Worm (Caenorhabditis elegans) whole organism, L4 larva: ENCODE results near the gene F32F2.4.
"Not testable (repeated sequence)": the region's sequence is repeated elsewhere in the genome, so short reads cannot be mapped to it uniquely, and the experiment has no call there.

Experiments used
- D1046.2 ChIP-seq: fragments of 200-800 bp; sonication (Bioruptor generic); IDR thresholded peaks from 2 replicates; pipeline ENCODE4 v1.3.6; 2022; ENCODE audit warnings: missing genetic modification characterization, missing compliant biosample characterization
- F26F4.8 ChIP-seq: fragments of 200-800 bp; sonication (Bioruptor generic); conservative IDR thresholded peaks from 2 replicates; pipeline ENCODE4 v1.3.6; 2022; ENCODE audit warnings: missing genetic modification characterization, missing compliant biosample characterization
- F44E2.7 ChIP-seq: fragments of 200-800 bp; sonication (Bioruptor generic); IDR thresholded peaks from 2 replicates; pipeline ENCODE4 v2.1.2; 2022; ENCODE audit warnings: missing genetic modification characterization, missing compliant biosample characterization
- ZK546.5 ChIP-seq, 2 experiments: sonication (generic microtip); optimal IDR thresholded peaks; 2 replicates each; lab custom pipeline; 2017; ENCODE audit warnings: missing biosample characterization in 2 of 2, missing genetic modification characterization in 2 of 2
- aha-1 ChIP-seq: fragments of 150-350 bp; peaks from one replicate; lab custom pipeline; 2014; ENCODE audit warnings: missing biosample characterization, missing genetic modification characterization
- aly-2 ChIP-seq: sonication (generic microtip); optimal IDR thresholded peaks from 2 replicates; lab custom pipeline; 2018; ENCODE audit warnings: missing biosample characterization, missing genetic modification characterization
- ceh-44 ChIP-seq: fragments of 200-800 bp; sonication (Bioruptor generic); IDR thresholded peaks from 2 replicates; pipeline ENCODE4 v1.3.6; 2022; ENCODE audit warnings: missing genetic modification reagents, missing genetic modification characterization, missing compliant biosample characterization
- ceh-62 ChIP-seq: sonication (generic microtip); optimal IDR thresholded peaks from 2 replicates; lab custom pipeline; 2017; ENCODE audit warnings: missing biosample characterization, missing genetic modification characterization
- ctbp-1 ChIP-seq: fragments of 200-800 bp; sonication (Bioruptor generic); IDR thresholded peaks from 2 replicates; pipeline ENCODE4 v1.3.6; 2022; ENCODE audit warnings: missing genetic modification reagents, missing genetic modification characterization, missing compliant biosample characterization
- dmd-6 ChIP-seq: fragments of 200-800 bp; sonication (Bioruptor generic); IDR thresholded peaks from 2 replicates; pipeline ENCODE4 v1.3.6; 2022; ENCODE audit warnings: missing genetic modification reagents, missing genetic modification characterization, missing compliant biosample characterization
- dmd-8 ChIP-seq: fragments of 200-800 bp; sonication (Bioruptor generic); IDR thresholded peaks from 2 replicates; pipeline ENCODE4 v1.3.6; 2022; ENCODE audit warnings: missing genetic modification characterization, missing compliant biosample characterization
- dve-1 ChIP-seq: sonication (generic microtip); optimal IDR thresholded peaks from 2 replicates; lab custom pipeline; 2017; ENCODE audit warnings: antibody characterized with exemption, mild to moderate bottlenecking, missing genetic modification characterization, missing compliant biosample characterization; ENCODE audit not compliant: insufficient read depth
- fos-1 ChIP-seq: fragments of 150-350 bp; optimal IDR thresholded peaks from 2 replicates; lab custom pipeline; 2014; ENCODE audit warnings: missing biosample characterization, missing genetic modification characterization
- hmg-1.1 ChIP-seq: fragments of 200-800 bp; sonication (Bioruptor generic); IDR thresholded peaks from 2 replicates; pipeline ENCODE4 v1.3.6; 2022; ENCODE audit warnings: missing genetic modification reagents, missing genetic modification characterization, missing compliant biosample characterization
- lim-7 ChIP-seq: fragments of 200-800 bp; sonication (Bioruptor generic); IDR thresholded peaks from 2 replicates; pipeline ENCODE4 v1.3.6; 2022; ENCODE audit warnings: missing genetic modification characterization, missing compliant biosample characterization
- lin-13 ChIP-seq: fragments of 150-350 bp; optimal IDR thresholded peaks from 2 replicates; lab custom pipeline; 2014; ENCODE audit warnings: missing biosample characterization, missing genetic modification reagents, missing genetic modification characterization
- madf-5 ChIP-seq, 2 experiments: fragments of 200-800 bp; sonication (Bioruptor generic); IDR thresholded peaks; 2 replicates each; pipeline ENCODE4 v1.3.6; 2022; ENCODE audit warnings: missing compliant biosample characterization in 2 of 2, missing genetic modification characterization in 2 of 2
- madf-9 ChIP-seq: fragments of 200-800 bp; sonication (Bioruptor generic); conservative IDR thresholded peaks from 2 replicates; pipeline ENCODE4 v1.3.6; 2022; ENCODE audit warnings: missing genetic modification reagents, missing genetic modification characterization, missing compliant biosample characterization
- nhr-11 ChIP-seq: fragments of 150-350 bp; optimal IDR thresholded peaks from 2 replicates; lab custom pipeline; 2014; ENCODE audit warnings: missing biosample characterization, missing genetic modification characterization
- nhr-41 ChIP-seq: fragments of 200-800 bp; sonication (Bioruptor generic); IDR thresholded peaks from 2 replicates; pipeline ENCODE4 v1.3.6; 2022; ENCODE audit warnings: missing genetic modification reagents, missing genetic modification characterization, missing compliant biosample characterization
- nhr-42 ChIP-seq: fragments of 200-800 bp; sonication (Bioruptor generic); IDR thresholded peaks from 2 replicates; pipeline ENCODE4 v1.3.6; 2022; ENCODE audit warnings: missing genetic modification characterization, missing compliant biosample characterization
- nhr-48 ChIP-seq: sonication (generic microtip); optimal IDR thresholded peaks from 2 replicates; lab custom pipeline; 2016; ENCODE audit warnings: mild to moderate bottlenecking, missing genetic modification characterization, missing compliant biosample characterization
- nhr-76 ChIP-seq: fragments of 150-350 bp; optimal IDR thresholded peaks from 2 replicates; lab custom pipeline; 2014; ENCODE audit warnings: missing biosample characterization, missing genetic modification characterization
- pha-4 ChIP-seq, 2 experiments: fragments of 150-350 bp in 1 of 2; fragments of 200-800 bp in 1 of 2; sonication (Bioruptor generic) in 1 of 2; IDR thresholded peaks in 1 of 2; optimal IDR thresholded peaks in 1 of 2; 2 replicates each; pipeline versions ENCODE4 v1.3.6 to Lab custom; 2014 to 2022; ENCODE audit warnings: missing genetic modification characterization in 2 of 2, missing genetic modification reagents in 2 of 2, missing biosample characterization in 1 of 2, missing compliant biosample characterization in 1 of 2
- php-3 ChIP-seq: fragments of 200-800 bp; sonication (Bioruptor generic); IDR thresholded peaks from 2 replicates; pipeline ENCODE4 v1.3.6; 2022; ENCODE audit warnings: missing genetic modification reagents, missing genetic modification characterization, missing compliant biosample characterization
- saeg-2 ChIP-seq: fragments of 200-800 bp; sonication (Bioruptor generic); IDR thresholded peaks from 2 replicates; pipeline ENCODE4 v1.3.6; 2022; ENCODE audit warnings: missing genetic modification reagents, missing genetic modification characterization, missing compliant biosample characterization
- skn-1 ChIP-seq: fragments of 150-350 bp; optimal IDR thresholded peaks from 2 replicates; lab custom pipeline; 2014; ENCODE audit warnings: missing biosample characterization, missing genetic modification characterization
- snpc-1.2 ChIP-seq: fragments of 200-800 bp; sonication (Bioruptor generic); IDR thresholded peaks from 2 replicates; pipeline ENCODE4 v1.3.6; 2022; ENCODE audit warnings: missing genetic modification reagents, missing genetic modification characterization, missing compliant biosample characterization
- spr-3 ChIP-seq: fragments of 200-800 bp; sonication (Bioruptor generic); optimal IDR thresholded peaks from 2 replicates; lab custom pipeline; 2018; ENCODE audit warnings: mild to moderate bottlenecking, missing genetic modification characterization, missing compliant biosample characterization
- tra-1 ChIP-seq: fragments of 200-800 bp; sonication (Bioruptor generic); IDR thresholded peaks from 2 replicates; pipeline ENCODE4 v1.3.6; 2022; ENCODE audit warnings: missing genetic modification reagents, missing genetic modification characterization, missing compliant biosample characterization
- unc-39 ChIP-seq: sonication (generic microtip); optimal IDR thresholded peaks from 2 replicates; lab custom pipeline; 2017; ENCODE audit warnings: missing biosample characterization, missing genetic modification characterization
- unc-62 ChIP-seq, 3 experiments: fragments of 150-350 bp in 1 of 3; sonication (generic microtip); optimal IDR thresholded peaks in 2 of 3; peaks in 1 of 3; 1 replicate in 1 of 3; 2 replicates in 2 of 3; lab custom pipeline; 2014 to 2017; ENCODE audit warnings: missing biosample characterization in 3 of 3, missing genetic modification characterization in 3 of 3, missing genetic modification reagents in 3 of 3, missing genotype in 1 of 3
- vab-7 ChIP-seq: fragments of 200-800 bp; sonication (Bioruptor generic); IDR thresholded peaks from 2 replicates; pipeline ENCODE4 v1.3.6; 2022; ENCODE audit warnings: missing genetic modification reagents, missing genetic modification characterization, missing compliant biosample characterization
- zfp-3 ChIP-seq: fragments of 200-800 bp; sonication (Bioruptor generic); conservative IDR thresholded peaks from 2 replicates; pipeline ENCODE4 v1.3.6; 2022; ENCODE audit warnings: missing genetic modification reagents, missing genetic modification characterization, missing compliant biosample characterization
- ztf-7 ChIP-seq: fragments of 150-350 bp; optimal IDR thresholded peaks from 2 replicates; lab custom pipeline; 2014; ENCODE audit warnings: missing biosample characterization, missing genetic modification characterization

F32F2.4 gene

DNA sequence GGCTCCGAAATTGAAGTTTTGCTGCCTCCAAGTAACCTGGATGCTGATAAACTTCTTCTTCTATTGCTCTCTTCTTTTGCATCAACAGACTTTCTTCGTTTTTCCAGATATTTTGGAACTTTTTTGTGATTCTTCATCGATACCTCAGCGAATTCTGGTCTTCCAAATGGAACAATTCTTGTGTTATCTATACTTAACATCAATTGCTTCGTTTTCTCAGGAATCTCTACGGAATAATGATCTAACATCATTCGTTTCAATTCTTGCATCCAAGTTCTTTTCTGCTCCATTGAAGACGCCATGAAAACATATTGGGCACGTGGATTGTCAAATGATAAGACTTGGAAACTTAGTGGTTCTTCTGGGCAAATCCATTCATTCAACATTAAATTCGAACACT, at the start of gene F32F2.4:
Gene F32F2.4 (plus strand): TSS at position 301 of the 400 bp plus-strand sequence.
- TF ChIP-seq pha-4 (GFP tag; IDR thresholded peaks at IDR 0.05; lab: Robert Waterston, UW) = no peak
- no peak for TF ChIP-seq pha-4 (tag; optimal IDR thresholded peaks at IDR 0.05; lab: Kevin White, UChicago)
- no peak for TF ChIP-seq nhr-42 (GFP tag; lab: Robert Waterston, UW)
- TF ChIP-seq unc-62 (GFP tag; optimal IDR thresholded peaks at IDR 0.05 in 1 of 2; lab: Kevin White, UChicago) = no peak
- TF ChIP-seq unc-62 (tag; optimal IDR thresholded peaks at IDR 0.05; lab: Kevin White, UChicago) = no peak
- TF ChIP-seq saeg-2 (GFP tag; lab: Robert Waterston, UW) = no peak
- TF ChIP-seq aly-2 (tag; lab: Kevin White, UChicago) = no peak
- TF ChIP-seq nhr-48 = no peak

DNA sequence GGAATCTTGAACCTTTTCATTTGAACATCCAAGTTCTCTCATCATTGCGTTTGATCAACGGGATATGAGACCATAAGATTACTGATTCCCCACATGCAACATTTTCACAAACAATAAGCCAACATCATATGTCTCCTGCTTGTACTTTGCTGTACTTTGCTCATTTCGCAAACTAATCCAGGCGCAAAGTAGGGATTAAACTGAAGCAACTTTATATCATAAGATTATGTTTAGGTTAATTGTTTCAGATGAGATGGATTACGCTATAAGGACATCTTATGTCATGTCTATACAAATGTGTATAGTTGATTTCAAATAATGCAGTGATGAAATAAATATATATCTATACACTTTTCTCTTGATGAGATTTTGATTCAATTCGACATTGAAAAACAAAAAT, 46.5 kb upstream of the F32F2.4 start:
- no peak for TF ChIP-seq ZK546.5 (tag; optimal IDR thresholded peaks at IDR 0.05; lab: Kevin White, UChicago)
- no peak for TF ChIP-seq aly-2 (tag; lab: Kevin White, UChicago)
- TF ChIP-seq madf-5 (GFP tag; IDR thresholded peaks at IDR 0.05; lab: Robert Waterston, UW) = no peak
- no peak for TF ChIP-seq lin-13 (GFP tag; lab: Kevin White, UChicago)
- no peak for TF ChIP-seq skn-1 (tag; lab: Kevin White, UChicago)
- TF ChIP-seq ceh-62 (tag; lab: Kevin White, UChicago) = no peak
- TF ChIP-seq spr-3 (GFP tag; lab: Kevin White, UChicago) = no peak
- no peak for TF ChIP-seq fos-1 (tag; lab: Kevin White, UChicago)
- no peak for TF ChIP-seq nhr-76 (tag; lab: Kevin White, UChicago)
- TF ChIP-seq lim-7 = no peak
- TF ChIP-seq snpc-1.2 = no peak
- TF ChIP-seq aha-1 (tag; lab: Kevin White, UChicago) = no peak
- TF ChIP-seq ztf-7 = no peak
- TF ChIP-seq dve-1 (tag; lab: Kevin White, UChicago) = no peak

DNA sequence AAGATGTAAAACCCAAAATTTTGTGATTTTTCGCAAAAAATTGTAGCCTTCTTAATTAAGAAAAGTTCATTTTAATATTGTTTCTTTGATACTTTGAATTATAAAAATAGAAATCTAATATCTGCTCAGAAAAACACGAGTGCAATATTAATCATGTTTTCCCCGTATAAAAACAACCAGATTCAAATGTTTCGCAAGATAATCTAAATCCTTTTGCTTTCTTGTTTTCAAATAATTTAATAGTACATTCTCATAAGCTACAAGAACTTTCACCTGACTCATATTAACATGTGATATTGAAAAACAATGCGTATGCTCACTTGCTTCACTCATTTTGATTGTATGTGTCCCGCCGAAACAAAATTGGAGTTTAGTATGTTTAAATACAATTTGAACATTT, 40.7 kb upstream of the F32F2.4 start:
- TF ChIP-seq dmd-6 = no peak
- TF ChIP-seq hmg-1.1 (GFP tag; lab: Robert Waterston, UW) = no peak
- TF ChIP-seq unc-39 (tag; lab: Kevin White, UChicago) = no peak
- no peak for TF ChIP-seq ztf-7
- TF ChIP-seq nhr-11 (tag; lab: Kevin White, UChicago) = peak; percentile 28

DNA sequence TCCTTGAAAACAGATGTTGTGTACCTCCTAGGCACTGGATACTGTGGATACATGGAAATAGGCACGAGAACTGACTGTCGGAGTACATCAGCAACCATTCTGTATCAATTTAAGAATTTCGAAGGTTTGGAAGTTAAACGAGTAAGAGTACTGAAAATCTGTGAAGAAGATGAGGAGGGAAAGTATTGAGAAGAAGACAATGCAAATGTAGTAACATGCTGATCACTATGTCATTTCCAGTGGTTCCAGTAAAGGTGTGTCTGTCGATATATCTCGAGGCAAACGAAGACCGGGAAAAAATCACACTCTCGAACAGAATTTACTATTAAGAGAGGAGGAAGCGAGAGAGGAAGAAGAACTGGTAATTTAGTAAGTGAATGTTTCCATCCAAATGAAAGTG, 39.6 kb upstream of the F32F2.4 start, which contains the start of gene dmd-10:
Gene dmd-10 (minus strand): TSS at position 101 of the 400 bp plus-strand sequence.
- TF ChIP-seq ctbp-1 (GFP tag; lab: Robert Waterston, UW) = no peak
- no peak for TF ChIP-seq zfp-3 (GFP tag; lab: Robert Waterston, UW)
- TF ChIP-seq unc-62 (GFP tag; optimal IDR thresholded peaks at IDR 0.05 in 1 of 2; lab: Kevin White, UChicago) = peak in 1 of 2 experiments; percentile 78
- TF ChIP-seq unc-62 (tag; optimal IDR thresholded peaks at IDR 0.05; lab: Kevin White, UChicago) = no peak
- no peak for TF ChIP-seq skn-1 (tag; lab: Kevin White, UChicago)

DNA sequence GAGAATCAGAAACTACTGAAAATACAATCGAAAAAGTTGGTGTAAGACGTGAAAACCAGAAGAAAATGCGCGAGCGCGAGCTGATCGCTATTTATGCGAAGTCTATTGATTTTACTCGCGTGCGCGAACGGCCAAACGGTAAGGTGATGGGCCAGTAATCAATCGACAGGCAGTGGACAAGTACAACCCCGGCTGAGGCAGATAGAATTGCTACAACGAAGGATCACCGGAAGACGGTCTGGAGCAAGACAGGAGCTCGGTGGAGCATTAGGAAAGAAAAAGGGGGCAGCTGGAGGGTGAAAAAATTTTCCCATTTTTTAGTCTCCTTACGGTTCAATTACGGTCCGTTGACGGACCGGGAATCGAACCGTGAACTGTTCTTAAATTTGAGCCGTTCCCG, 36.3 kb upstream of the F32F2.4 start:
- TF ChIP-seq lim-7 (peak; percentile 85), dmd-8 (GFP tag; lab: Robert Waterston, UW) (peak; percentile 93), F44E2.7 (0 out of 2 replicates have a peak, but pooled peaks have one; percentile 50), vab-7 (GFP tag; lab: Robert Waterston, UW) (peak; percentile 73), saeg-2 (GFP tag; lab: Robert Waterston, UW) (0 out of 2 replicates have a peak, but pooled peaks have one; percentile 32), pha-4 (GFP tag; IDR thresholded peaks at IDR 0.05; lab: Robert Waterston, UW) (peak; percentile 63; the same call in 1 of the 2 replicates), tra-1 (peak; percentile 29; the same call in 1 of the 2 replicates), ctbp-1 (GFP tag; lab: Robert Waterston, UW) (0 out of 2 replicates have a peak, but pooled peaks have one; percentile 42), ceh-44 (GFP tag; lab: Robert Waterston, UW) (0 out of 2 replicates have a peak, but pooled peaks have one; percentile 9), F26F4.8 (peak; percentile 81), D1046.2 (0 out of 2 replicates have a peak, but pooled peaks have one; percentile 26), madf-9 (GFP tag; lab: Robert Waterston, UW) (peak; percentile 45; the same call in 1 of the 2 replicates), nhr-41 (GFP tag; lab: Robert Waterston, UW) (peak; percentile 20; the same call in 1 of the 2 replicates), php-3 (GFP tag; lab: Robert Waterston, UW) (0 out of 2 replicates have a peak, but pooled peaks have one; percentile 15)
- not testable (repeated sequence) for TF ChIP-seq pha-4 (tag; optimal IDR thresholded peaks at IDR 0.05; lab: Kevin White, UChicago)
- TF ChIP-seq, all 104 proteins: peak for 14; not testable (repeated sequence) for 90
